Worm (Caenorhabditis elegans): ENCODE measurements around the gene srh-264.

- TF ChIP-seq nhr-76 (tag; optimal IDR thresholded peaks at IDR 0.05), result no peak
- TF ChIP-seq ces-1 (GFP tag; optimal IDR thresholded peaks at IDR 0.05), result no peak
- no peak for TF ChIP-seq tbx-2 (tag; optimal IDR thresholded peaks at IDR 0.05)
- TF ChIP-seq mdl-1 (tag; optimal IDR thresholded peaks at IDR 0.05), result no peak
- no peak for TF ChIP-seq ztf-11 (tag; optimal IDR thresholded peaks at IDR 0.05)
- no peak for TF ChIP-seq egl-27 (tag; optimal IDR thresholded peaks at IDR 0.05)
- TF ChIP-seq nhr-12 (tag; optimal IDR thresholded peaks at IDR 0.05), result no peak
- TF ChIP-seq blmp-1 (tag; optimal IDR thresholded peaks at IDR 0.05), result no peak
- TF ChIP-seq fos-1 (tag; optimal IDR thresholded peaks at IDR 0.05), result no peak
- no peak for TF ChIP-seq jun-1 (tag; optimal IDR thresholded peaks at IDR 0.05)
- no peak for TF ChIP-seq snpc-4 (tag; optimal IDR thresholded peaks at IDR 0.05)
Measured at ce11 chrV:15417822-15418221, 3.9 kb downstream of the srh-264 start, which contains the start of gene T06E6.10.

Measured in whole organism, L1 larva.